Worm (Caenorhabditis elegans) whole organism, mixed stage, embryonic: ENCODE results near the gene ugt-35.

Experiments
- M03D4.4 ChIP-seq: sonication (generic microtip); optimal IDR thresholded peaks from 2 replicates; lab custom pipeline; 2017; ENCODE audit warnings: mild to moderate bottlenecking, missing genetic modification characterization, missing compliant biosample characterization
- bed-3 ChIP-seq: fragments of 200-800 bp; sonication (Bioruptor generic); optimal IDR thresholded peaks from 3 replicates; lab custom pipeline; 2018; ENCODE audit warnings: mild to moderate bottlenecking, missing genetic modification characterization, moderate library complexity, missing compliant biosample characterization
- blmp-1 ChIP-seq: fragments of 150-350 bp; optimal IDR thresholded peaks from 2 replicates; lab custom pipeline; 2014; ENCODE audit warnings: missing biosample characterization, missing genetic modification characterization
- ceh-39 ChIP-seq: fragments of 150-350 bp; optimal IDR thresholded peaks from 2 replicates; lab custom pipeline; 2014; ENCODE audit warnings: missing biosample characterization, missing genetic modification characterization
- ceh-43 ChIP-seq: fragments of 200-800 bp; sonication (Bioruptor generic); optimal IDR thresholded peaks from 2 replicates; lab custom pipeline; 2018; ENCODE audit warnings: mild to moderate bottlenecking, missing genetic modification characterization, moderate library complexity, missing compliant biosample characterization
- ceh-83 ChIP-seq: fragments of 200-800 bp; sonication (Bioruptor generic); optimal IDR thresholded peaks from 2 replicates; lab custom pipeline; 2018; ENCODE audit warnings: mild to moderate bottlenecking, missing genetic modification characterization, missing compliant biosample characterization
- ces-1 ChIP-seq: fragments of 150-350 bp; optimal IDR thresholded peaks from 2 replicates; lab custom pipeline; 2014; ENCODE audit warnings: missing biosample characterization, missing genetic modification reagents, missing genetic modification characterization
- cnd-1 ChIP-seq: fragments of 200-800 bp; sonication (Bioruptor generic); optimal IDR thresholded peaks from 2 replicates; lab custom pipeline; 2018; ENCODE audit warnings: mild to moderate bottlenecking, missing genetic modification characterization, missing compliant biosample characterization
- drap-1 ChIP-seq: fragments of 200-800 bp; sonication (Bioruptor generic); optimal IDR thresholded peaks from 3 replicates; lab custom pipeline; 2018; ENCODE audit warnings: mild to moderate bottlenecking, missing genetic modification characterization, missing compliant biosample characterization
- elt-1 ChIP-seq: sonication (generic microtip); optimal IDR thresholded peaks from 2 replicates; lab custom pipeline; 2017; ENCODE audit warnings: missing genetic modification characterization, mild to moderate bottlenecking, missing compliant biosample characterization, antibody characterized with exemption, moderate library complexity, borderline replicate concordance; ENCODE audit not compliant: insufficient read depth
- elt-3 ChIP-seq: fragments of 150-350 bp; optimal IDR thresholded peaks from 2 replicates; lab custom pipeline; 2014; ENCODE audit warnings: missing biosample characterization, missing genetic modification characterization
- flh-1 ChIP-seq: fragments of 200-800 bp; sonication (Bioruptor generic); optimal IDR thresholded peaks from 2 replicates; lab custom pipeline; 2018; ENCODE audit warnings: mild to moderate bottlenecking, missing genetic modification characterization, moderate library complexity, missing compliant biosample characterization
- ham-2 ChIP-seq: fragments of 200-800 bp; sonication (Bioruptor generic); optimal IDR thresholded peaks from 2 replicates; lab custom pipeline; 2018; ENCODE audit warnings: mild to moderate bottlenecking, missing genetic modification characterization, missing compliant biosample characterization
- lsy-2 ChIP-seq: fragments of 150-350 bp; optimal IDR thresholded peaks from 2 replicates; lab custom pipeline; 2014; ENCODE audit warnings: missing biosample characterization, missing genetic modification characterization
- mab-5 ChIP-seq: fragments of 150-350 bp; optimal IDR thresholded peaks from 2 replicates; lab custom pipeline; 2014; ENCODE audit warnings: missing biosample characterization, missing genetic modification characterization
- mep-1 ChIP-seq: fragments of 150-350 bp; optimal IDR thresholded peaks from 2 replicates; lab custom pipeline; 2017; ENCODE audit warnings: missing biosample characterization, missing genetic modification reagents, missing genetic modification characterization, inconsistent platforms
- mls-2 ChIP-seq: sonication (generic microtip); optimal IDR thresholded peaks from 2 replicates; lab custom pipeline; 2016; ENCODE audit warnings: mild to moderate bottlenecking, missing genetic modification characterization, moderate library complexity, missing compliant biosample characterization
- nhr-12 ChIP-seq: fragments of 150-350 bp; optimal IDR thresholded peaks from 2 replicates; lab custom pipeline; 2014; ENCODE audit warnings: missing biosample characterization, missing genetic modification characterization
- nhr-2 ChIP-seq: fragments of 150-350 bp; optimal IDR thresholded peaks from 2 replicates; lab custom pipeline; 2014; ENCODE audit warnings: missing biosample characterization, missing genetic modification characterization
- nhr-28 ChIP-seq: fragments of 150-350 bp; optimal IDR thresholded peaks from 2 replicates; lab custom pipeline; 2014; ENCODE audit warnings: missing biosample characterization, missing genetic modification characterization
- nhr-76 ChIP-seq: sonication (generic microtip); optimal IDR thresholded peaks from 2 replicates; lab custom pipeline; 2017; ENCODE audit warnings: missing biosample characterization, missing genetic modification characterization
- pha-4 ChIP-seq: fragments of 150-350 bp; optimal IDR thresholded peaks from 2 replicates; lab custom pipeline; 2018; ENCODE audit warnings: missing biosample characterization, missing genetic modification reagents, missing genetic modification characterization
- sem-2 ChIP-seq: fragments of 200-800 bp; sonication (Bioruptor generic); optimal IDR thresholded peaks from 2 replicates; lab custom pipeline; 2018; ENCODE audit warnings: mild to moderate bottlenecking, missing genetic modification characterization, missing compliant biosample characterization
- snpc-4 ChIP-seq: fragments of 150-350 bp; optimal IDR thresholded peaks from 2 replicates; lab custom pipeline; 2014; ENCODE audit warnings: missing biosample characterization, missing genetic modification characterization
- sptf-1 ChIP-seq: sonication (generic microtip); optimal IDR thresholded peaks from 2 replicates; lab custom pipeline; 2017; ENCODE audit warnings: mild to moderate bottlenecking, missing genetic modification characterization, moderate library complexity, missing compliant biosample characterization
- tbx-8 ChIP-seq: fragments of 200-800 bp; sonication (Bioruptor generic); optimal IDR thresholded peaks from 2 replicates; lab custom pipeline; 2018; ENCODE audit warnings: mild to moderate bottlenecking, missing genetic modification characterization, moderate library complexity, missing compliant biosample characterization
- unc-120 ChIP-seq: sonication (generic microtip); optimal IDR thresholded peaks from 2 replicates; lab custom pipeline; 2017; ENCODE audit warnings: missing genetic modification characterization, missing compliant biosample characterization; ENCODE audit not compliant: poor library complexity, severe bottlenecking
- unc-39 ChIP-seq: fragments of 150-350 bp; optimal IDR thresholded peaks from 2 replicates; lab custom pipeline; 2014; ENCODE audit warnings: missing biosample characterization, missing genetic modification characterization
- ztf-11 ChIP-seq: fragments of 150-350 bp; optimal IDR thresholded peaks from 2 replicates; lab custom pipeline; 2014; ENCODE audit warnings: missing biosample characterization, missing genetic modification characterization

Gene ugt-35

DNA sequence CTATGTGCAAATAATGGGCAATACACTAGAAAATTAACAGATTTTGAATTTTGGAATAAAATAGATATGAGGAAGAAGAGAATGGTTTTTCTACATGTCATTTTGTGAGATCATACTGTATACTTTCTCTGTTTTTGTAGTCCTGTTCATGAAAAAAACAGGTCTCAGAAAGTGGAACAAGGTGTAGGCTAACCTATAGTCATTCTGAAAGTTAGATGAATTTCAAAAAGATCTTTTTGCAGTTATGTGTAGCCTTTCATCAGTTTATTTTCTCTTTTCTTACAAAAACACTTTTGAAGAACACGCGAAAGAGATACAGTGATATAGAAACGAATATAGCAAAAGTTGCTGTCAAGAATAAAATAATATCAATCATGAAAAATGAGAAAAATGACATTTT is at the start of gene ugt-35:
ugt-35 (minus strand) TSS at position 101 of the 400 bp plus-strand sequence.
- no peak for TF ChIP-seq ceh-83 (GFP tag; lab: Kevin White, UChicago)
- no peak for TF ChIP-seq mep-1
- TF ChIP-seq nhr-12 = no peak
- TF ChIP-seq elt-1 = no peak
- TF ChIP-seq flh-1 (GFP tag; lab: Kevin White, UChicago) = no peak
- TF ChIP-seq elt-3 (tag; lab: Kevin White, UChicago) = no peak
- no peak for TF ChIP-seq unc-39 (tag; lab: Kevin White, UChicago)
- no peak for TF ChIP-seq unc-120 (tag; lab: Kevin White, UChicago)

DNA sequence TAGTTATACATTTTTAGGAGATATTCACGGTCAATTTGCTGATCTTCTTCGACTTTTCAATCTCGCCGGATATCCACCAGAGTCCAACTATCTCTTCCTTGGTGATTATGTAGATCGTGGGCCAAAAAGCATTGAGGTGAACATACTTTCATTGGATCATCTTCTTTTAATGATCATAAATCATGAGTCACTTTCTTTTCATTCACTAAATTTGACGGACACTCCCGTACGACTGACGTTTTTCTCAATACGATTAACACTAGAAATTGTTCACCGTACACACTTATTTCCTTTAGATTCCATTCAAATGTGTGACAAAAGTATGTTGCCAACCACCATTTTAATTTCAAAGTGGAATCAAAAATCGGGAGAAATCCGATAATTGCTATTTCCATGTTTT is 48.8 kb upstream of the ugt-35 start:
- no peak for TF ChIP-seq ceh-39 (tag; lab: Kevin White, UChicago)
- no peak for TF ChIP-seq ceh-43 (GFP tag; lab: Kevin White, UChicago)
- TF ChIP-seq nhr-28 = no peak
- no peak for TF ChIP-seq cnd-1
- TF ChIP-seq mls-2 (tag; lab: Kevin White, UChicago) = no peak
- TF ChIP-seq ceh-83 (GFP tag; lab: Kevin White, UChicago) = no peak

DNA sequence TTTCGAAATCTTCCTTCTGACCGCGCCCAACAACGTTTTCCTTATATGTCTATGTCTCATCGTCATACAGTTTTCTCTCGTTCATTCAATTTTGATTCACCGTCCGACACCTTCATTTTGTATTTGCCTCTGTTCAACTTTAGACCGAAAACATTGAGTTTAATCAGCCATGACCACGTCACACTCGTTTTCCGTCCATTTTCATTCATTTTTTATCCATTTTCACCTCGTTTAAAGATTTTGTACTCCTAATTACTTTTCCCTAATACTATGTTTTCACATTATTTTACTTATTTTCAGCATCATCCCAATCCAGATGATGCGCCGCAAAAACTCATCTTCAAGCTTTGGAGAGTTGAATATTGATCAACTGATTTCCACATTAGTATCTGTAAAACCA is 48.2 kb upstream of the ugt-35 start, which contains the start of gene pph-1:
pph-1 (plus strand) TSS at position 301 of the 400 bp plus-strand sequence.
- TF ChIP-seq lsy-2 (no peak), M03D4.4 (tag; lab: Kevin White, UChicago) (no peak), sem-2 (GFP tag; lab: Kevin White, UChicago) (no peak), elt-3 (tag; lab: Kevin White, UChicago) (no peak), blmp-1 (tag; lab: Kevin White, UChicago) (no peak), nhr-76 (no peak), mls-2 (tag; lab: Kevin White, UChicago) (no peak), tbx-8 (GFP tag; lab: Kevin White, UChicago) (no peak), nhr-2 (tag; lab: Kevin White, UChicago) (no peak), ham-2 (no peak)

DNA sequence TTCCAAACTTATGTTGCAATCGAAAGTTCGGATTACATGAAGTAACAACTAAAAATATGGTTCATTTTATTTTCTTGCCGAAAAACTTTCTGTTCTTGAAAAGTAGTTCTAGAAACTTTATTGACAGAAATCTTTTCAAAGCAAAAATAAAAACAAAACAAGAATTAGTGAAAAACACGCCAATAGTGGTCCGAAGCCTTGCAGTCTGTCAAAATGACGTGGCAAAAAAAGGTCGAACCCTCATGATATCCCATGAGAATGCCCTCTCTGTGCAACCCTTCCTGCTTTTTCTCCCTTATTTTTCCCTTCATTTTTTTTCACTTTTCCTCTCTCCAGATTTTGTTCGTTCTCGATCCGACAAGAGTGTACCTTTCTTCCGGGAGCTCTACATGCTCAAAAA is 45.1 kb upstream of the ugt-35 start:
- TF ChIP-seq blmp-1 (tag; lab: Kevin White, UChicago) = no peak
- no peak for TF ChIP-seq ztf-11 (tag; lab: Kevin White, UChicago)
- TF ChIP-seq ham-2 = no peak
- no peak for TF ChIP-seq pha-4 (tag; lab: Kevin White, UChicago)
- TF ChIP-seq bed-3 (GFP tag; lab: Kevin White, UChicago) = no peak
- TF ChIP-seq ceh-39 (tag; lab: Kevin White, UChicago) = no peak
- no peak for TF ChIP-seq ces-1 (GFP tag; lab: Kevin White, UChicago)
- no peak for TF ChIP-seq sem-2 (GFP tag; lab: Kevin White, UChicago)
- no peak for TF ChIP-seq mls-2 (tag; lab: Kevin White, UChicago)
- TF ChIP-seq drap-1 (GFP tag; lab: Kevin White, UChicago) = no peak
- TF ChIP-seq snpc-4 = no peak
- no peak for TF ChIP-seq mab-5 (tag; lab: Kevin White, UChicago)
- no peak for TF ChIP-seq sptf-1 (tag; lab: Kevin White, UChicago)
- TF ChIP-seq nhr-76 = no peak
- no peak for TF ChIP-seq mep-1

DNA sequence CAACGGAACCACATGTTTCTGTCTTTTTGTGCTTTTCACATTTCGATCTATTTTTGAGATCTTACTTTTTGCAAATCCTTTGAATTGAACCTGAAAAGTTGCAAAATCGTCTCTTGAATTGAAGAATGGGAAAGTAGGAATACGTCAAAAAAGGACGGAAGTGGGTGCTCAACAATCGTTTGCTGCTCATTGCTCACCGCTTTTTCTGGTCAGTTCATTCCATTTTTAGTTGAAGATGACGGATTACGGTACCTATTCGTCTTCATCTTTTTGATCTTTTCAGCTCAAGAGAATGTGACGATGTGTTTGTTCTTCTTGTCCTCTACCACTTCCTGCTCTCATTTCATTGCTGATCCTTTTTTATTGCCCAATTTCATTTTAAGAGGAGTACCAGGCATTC is 41.1 kb upstream of the ugt-35 start, which contains the start of gene C05A2.4:
C05A2.4 (plus strand) TSS at position 301 of the 400 bp plus-strand sequence.
- TF ChIP-seq mab-5 (tag; lab: Kevin White, UChicago) (no peak), nhr-76 (no peak), blmp-1 (tag; lab: Kevin White, UChicago) (no peak), elt-3 (tag; lab: Kevin White, UChicago) (no peak), unc-39 (tag; lab: Kevin White, UChicago) (no peak), mls-2 (tag; lab: Kevin White, UChicago) (no peak), unc-120 (tag; lab: Kevin White, UChicago) (no peak), M03D4.4 (tag; lab: Kevin White, UChicago) (no peak)

DNA sequence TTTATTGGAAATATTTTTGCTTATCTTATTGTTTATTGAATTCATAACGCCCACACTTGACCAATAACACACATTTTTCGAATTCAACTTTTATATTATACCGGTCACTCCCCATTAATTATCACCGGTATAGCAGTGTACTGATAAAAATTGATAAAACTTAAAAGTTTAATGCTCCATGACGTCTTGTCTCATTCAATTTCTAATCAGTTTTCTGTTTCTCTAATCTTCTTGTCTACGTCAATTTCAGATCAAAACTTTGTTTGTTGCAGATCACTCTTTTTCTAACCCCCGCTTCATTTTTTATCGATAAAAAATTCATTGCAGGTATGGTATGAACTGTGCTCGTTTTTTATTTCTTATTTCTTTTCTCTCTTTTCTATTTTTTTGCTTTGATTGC is 39.7 kb upstream of the ugt-35 start:
- TF ChIP-seq ceh-83 (GFP tag; lab: Kevin White, UChicago) (no peak), nhr-12 (no peak), pha-4 (tag; lab: Kevin White, UChicago) (no peak), ztf-11 (tag; lab: Kevin White, UChicago) (no peak), elt-1 (no peak), M03D4.4 (tag; lab: Kevin White, UChicago) (no peak), lsy-2 (no peak), nhr-76 (no peak), mls-2 (tag; lab: Kevin White, UChicago) (no peak)
